Worm (Caenorhabditis elegans): ENCODE measurements around the gene irld-40.

DNA sequence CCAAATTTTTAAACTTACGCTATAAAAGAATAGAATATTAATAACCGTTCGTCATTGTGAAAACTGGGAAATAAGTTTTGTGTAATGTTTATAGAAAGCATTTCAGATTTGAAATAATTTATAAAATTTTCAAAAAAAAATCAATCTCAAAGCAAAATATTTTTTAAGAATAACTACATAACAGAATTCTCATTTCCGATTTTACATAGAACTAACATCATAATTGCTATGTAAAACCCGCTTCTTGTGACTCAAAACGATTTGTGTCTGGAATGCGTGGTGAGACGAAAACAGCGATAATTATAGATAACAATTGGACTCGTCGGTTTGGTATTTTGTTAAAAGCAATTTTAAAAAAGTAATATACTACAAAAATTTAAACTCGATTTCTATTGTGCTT lies 18.4 kb downstream of the irld-40 start, which contains the start of gene srw-91:
- TF ChIP-seq ama-1 (optimal IDR thresholded peaks at IDR 0.05) (no peak), hmg-4 (GFP tag; optimal IDR thresholded peaks at IDR 0.05) (no peak), flt-1 (GFP tag; IDR thresholded peaks at IDR 0.05) (no peak), sea-1 (GFP tag; conservative IDR thresholded peaks at IDR 0.05) (no peak), hmbx-1 (tag; optimal IDR thresholded peaks at IDR 0.05) (no peak), pes-1 (GFP tag; IDR thresholded peaks at IDR 0.05) (no peak), hnd-1 (tag; optimal IDR thresholded peaks at IDR 0.05) (no peak), B0310.2 (tag; optimal IDR thresholded peaks at IDR 0.05) (no peak), F13C5.2 (tag; optimal IDR thresholded peaks at IDR 0.05) (no peak), tra-4 (tag; optimal IDR thresholded peaks at IDR 0.05) (no peak), aly-1 (tag; optimal IDR thresholded peaks at IDR 0.05) (no peak), tbx-37 (GFP tag; conservative IDR thresholded peaks at IDR 0.05) (no peak), tbx-11 (GFP tag; IDR thresholded peaks at IDR 0.05) (no peak), ceh-36 (tag; optimal IDR thresholded peaks at IDR 0.05) (no peak)

Measured in whole organism, early embryonic.